Worm (Caenorhabditis elegans): ENCODE measurements around the gene Y59H11AR.4.

The Y59H11AR.4 gene

DNA sequence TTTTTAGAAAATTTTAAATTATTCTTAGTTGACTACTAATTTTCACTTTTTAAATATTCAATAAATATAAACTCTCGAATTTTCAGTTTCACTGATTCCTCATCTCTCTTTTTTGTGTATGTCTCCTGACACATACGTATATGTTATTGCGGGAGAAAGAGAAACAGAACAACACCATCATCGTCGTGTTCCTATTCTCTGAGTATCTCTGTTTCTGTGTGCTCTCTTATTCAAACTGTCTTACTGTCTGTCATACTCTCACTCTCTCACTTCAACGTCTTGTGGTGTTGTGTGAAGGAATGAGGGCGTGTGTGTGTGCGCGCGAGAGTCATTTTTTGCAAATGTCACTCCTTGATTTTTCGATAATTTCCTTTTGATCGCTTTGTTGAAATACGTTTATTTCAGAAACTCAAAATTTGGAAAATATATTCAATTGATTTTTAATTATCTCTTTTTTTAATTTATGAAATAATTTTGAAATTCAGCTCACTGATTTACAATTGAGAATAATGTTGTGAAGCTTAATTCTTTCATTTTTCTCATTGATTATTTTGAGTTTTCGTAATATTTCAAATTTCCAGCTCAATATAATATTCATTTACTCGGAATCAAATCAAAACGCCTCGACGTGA, 19.7 kb upstream of the Y59H11AR.4 start, which contains the start of gene lin-49:
Gene lin-49 (plus strand): TSS at position 582 of the 632 bp plus-strand sequence.
- TF ChIP-seq nhr-23 (tag; optimal IDR thresholded peaks at IDR 0.05), result peak; percentile 79
- peak; percentile 93 for TF ChIP-seq pha-4 (tag; optimal IDR thresholded peaks at IDR 0.05)
- no peak for TF ChIP-seq nhr-77 (tag; optimal IDR thresholded peaks at IDR 0.05)
- no peak for TF ChIP-seq fos-1 (tag; optimal IDR thresholded peaks at IDR 0.05)
- TF ChIP-seq elt-1 (tag; optimal IDR thresholded peaks at IDR 0.05), result peak; percentile 58
- TF ChIP-seq egl-27 (tag; optimal IDR thresholded peaks at IDR 0.05), result no peak
- no peak for TF ChIP-seq unc-39 (tag; optimal IDR thresholded peaks at IDR 0.05)
- no peak for TF ChIP-seq ceh-16 (tag; optimal IDR thresholded peaks at IDR 0.05)
- peak; percentile 16 for TF ChIP-seq nhr-11 (tag; optimal IDR thresholded peaks at IDR 0.05)
- no peak for TF ChIP-seq egl-5 (tag; optimal IDR thresholded peaks at IDR 0.05)
- TF ChIP-seq ceh-82 (tag; optimal IDR thresholded peaks at IDR 0.05), result no peak
- peak; percentile 54 for TF ChIP-seq elt-2 (tag; optimal IDR thresholded peaks at IDR 0.05)
- no peak for TF ChIP-seq nhr-67 (tag; optimal IDR thresholded peaks at IDR 0.05)
- no peak for TF ChIP-seq daf-12 (tag; optimal IDR thresholded peaks at IDR 0.05)
- TF ChIP-seq mml-1 (tag; optimal IDR thresholded peaks at IDR 0.05), result no peak
- TF ChIP-seq nhr-25 (tag; optimal IDR thresholded peaks at IDR 0.05), result peak; percentile 75
- peak; percentile 1 for TF ChIP-seq ztf-4 (tag; optimal IDR thresholded peaks at IDR 0.05)
- peak; percentile 65 for TF ChIP-seq ceh-28 (tag; optimal IDR thresholded peaks at IDR 0.05)
- peak; percentile 27 for TF ChIP-seq lin-39 (tag; optimal IDR thresholded peaks at IDR 0.05)
- TF ChIP-seq hmg-11 (tag; optimal IDR thresholded peaks at IDR 0.05), result peak; percentile 88
- TF ChIP-seq ztf-11 (tag; optimal IDR thresholded peaks at IDR 0.05), result no peak
- no peak for TF ChIP-seq sea-2 (GFP tag; optimal IDR thresholded peaks at IDR 0.05)
- TF ChIP-seq skn-1 (tag; optimal IDR thresholded peaks at IDR 0.05), result peak; percentile 41
- no peak for TF ChIP-seq R02D3.7 (tag; optimal IDR thresholded peaks at IDR 0.05)
- peak; percentile 35 for TF ChIP-seq pqm-1 (tag; optimal IDR thresholded peaks at IDR 0.05)
- TF ChIP-seq nfya-1 (tag; optimal IDR thresholded peaks at IDR 0.05; ENCODE audit: insufficient read depth), result peak; percentile 80
- TF ChIP-seq lin-15B (tag; optimal IDR thresholded peaks at IDR 0.05), result peak; percentile 61
- TF ChIP-seq snpc-4 (tag; optimal IDR thresholded peaks at IDR 0.05), result peak; percentile 56
- TF ChIP-seq unc-62 (GFP tag; optimal IDR thresholded peaks at IDR 0.05), result no peak
- TF ChIP-seq jun-1 (tag; optimal IDR thresholded peaks at IDR 0.05), result peak; percentile 30
- peak; percentile 42 for TF ChIP-seq nhr-43 (tag; optimal IDR thresholded peaks at IDR 0.05; ENCODE audit: poor library complexity, severe bottlenecking)

ce11 chrIV:8618698-8619097, 18.1 kb upstream of the Y59H11AR.4 start, which contains the start of gene F42A9.8:
F42A9.8 (minus strand) TSS chrIV:8618785.
- TF ChIP-seq nhr-237 (tag; optimal IDR thresholded peaks at IDR 0.05), result no peak
- TF ChIP-seq mml-1 (tag; optimal IDR thresholded peaks at IDR 0.05), result no peak
- no peak for TF ChIP-seq ZK546.5 (tag; optimal IDR thresholded peaks at IDR 0.05)
- no peak for TF ChIP-seq R02D3.7 (tag; optimal IDR thresholded peaks at IDR 0.05)
- TF ChIP-seq nfya-1 (tag; optimal IDR thresholded peaks at IDR 0.05; ENCODE audit: insufficient read depth), result peak; percentile 31
- no peak for TF ChIP-seq fkh-2 (tag; optimal IDR thresholded peaks at IDR 0.05)
- TF ChIP-seq unc-39 (tag; optimal IDR thresholded peaks at IDR 0.05), result no peak
- peak; percentile 13 for TF ChIP-seq lin-15B (tag; optimal IDR thresholded peaks at IDR 0.05)
- TF ChIP-seq nhr-76 (tag; optimal IDR thresholded peaks at IDR 0.05), result no peak
- no peak for TF ChIP-seq nhr-43 (tag; optimal IDR thresholded peaks at IDR 0.05; ENCODE audit: poor library complexity, severe bottlenecking)
- TF ChIP-seq egl-27 (tag; optimal IDR thresholded peaks at IDR 0.05), result no peak
- peak; percentile 40 for TF ChIP-seq pha-4 (tag; optimal IDR thresholded peaks at IDR 0.05)
- TF ChIP-seq lin-39 (tag; optimal IDR thresholded peaks at IDR 0.05), result no peak
- no peak for TF ChIP-seq hmg-11 (tag; optimal IDR thresholded peaks at IDR 0.05)
- no peak for TF ChIP-seq ceh-28 (tag; optimal IDR thresholded peaks at IDR 0.05)
- no peak for TF ChIP-seq ceh-9 (tag; optimal IDR thresholded peaks at IDR 0.05)
- no peak for TF ChIP-seq sea-2 (GFP tag; optimal IDR thresholded peaks at IDR 0.05)
- TF ChIP-seq pqm-1 (tag; optimal IDR thresholded peaks at IDR 0.05), result no peak
- no peak for TF ChIP-seq snpc-4 (tag; optimal IDR thresholded peaks at IDR 0.05)
- no peak for TF ChIP-seq nhr-12 (tag; optimal IDR thresholded peaks at IDR 0.05)

DNA sequence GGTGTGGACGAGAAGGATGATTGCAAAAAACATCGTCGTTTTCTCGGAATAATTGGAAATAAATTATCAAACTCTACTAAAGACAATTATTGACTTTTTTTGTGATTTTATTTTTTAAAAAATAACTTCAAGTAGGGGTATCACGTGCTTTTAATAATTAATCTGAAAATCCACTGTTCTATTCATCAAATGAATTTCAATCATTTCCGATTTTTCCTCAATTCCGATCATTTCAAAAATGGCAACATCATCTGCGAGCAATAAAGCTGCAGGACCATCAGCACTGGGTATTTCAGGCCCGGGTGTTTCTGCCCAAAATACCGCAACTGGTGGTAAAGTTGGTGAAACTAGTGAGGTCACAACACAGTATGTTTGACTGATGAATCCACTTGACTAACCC, 16.5 kb upstream of the Y59H11AR.4 start, which contains the start of the genes F42A9.7 and F42A9.3:
Gene F42A9.7 (minus strand): TSS at position 101 of the 400 bp plus-strand sequence.
Gene F42A9.3 (plus strand): TSS at position 214 of the 400 bp plus-strand sequence.
- no peak for TF ChIP-seq aly-2 (tag; optimal IDR thresholded peaks at IDR 0.05)
- no peak for TF ChIP-seq nhr-237 (tag; optimal IDR thresholded peaks at IDR 0.05)
- no peak for TF ChIP-seq nhr-25 (tag; optimal IDR thresholded peaks at IDR 0.05)
- no peak for TF ChIP-seq ztf-11 (tag; optimal IDR thresholded peaks at IDR 0.05)
- TF ChIP-seq ZK546.5 (tag; optimal IDR thresholded peaks at IDR 0.05), result no peak
- no peak for TF ChIP-seq sea-2 (GFP tag; optimal IDR thresholded peaks at IDR 0.05)
- no peak for TF ChIP-seq ceh-9 (tag; optimal IDR thresholded peaks at IDR 0.05)
- TF ChIP-seq fkh-10 (GFP tag; optimal IDR thresholded peaks at IDR 0.05), result no peak
- no peak for TF ChIP-seq egl-27 (tag; optimal IDR thresholded peaks at IDR 0.05)
